Worm (Caenorhabditis elegans) whole organism, young adult: ENCODE results near the gene C40H1.7.

Source experiments
- D2030.7 ChIP-seq: fragments of 200-800 bp; sonication (Bioruptor generic); IDR thresholded peaks from 2 replicates; pipeline ENCODE4 v1.3.6; 2022; ENCODE audit warnings: missing genetic modification reagents, missing genetic modification characterization, missing compliant biosample characterization
- let-526 ChIP-seq: fragments of 200-800 bp; sonication (Bioruptor generic); IDR thresholded peaks from 2 replicates; pipeline ENCODE4 v1.3.6; 2022; ENCODE audit warnings: missing genetic modification reagents, missing genetic modification characterization, missing compliant biosample characterization
- unc-130 ChIP-seq: sonication (generic microtip); optimal IDR thresholded peaks from 2 replicates; lab custom pipeline; 2016; ENCODE audit warnings: missing genetic modification reagents, missing genetic modification characterization, missing compliant biosample characterization
- unc-62 ChIP-seq: fragments of 150-350 bp; optimal IDR thresholded peaks from 2 replicates; lab custom pipeline; 2014; ENCODE audit warnings: missing biosample characterization, missing genetic modification reagents, missing genetic modification characterization

DNA sequence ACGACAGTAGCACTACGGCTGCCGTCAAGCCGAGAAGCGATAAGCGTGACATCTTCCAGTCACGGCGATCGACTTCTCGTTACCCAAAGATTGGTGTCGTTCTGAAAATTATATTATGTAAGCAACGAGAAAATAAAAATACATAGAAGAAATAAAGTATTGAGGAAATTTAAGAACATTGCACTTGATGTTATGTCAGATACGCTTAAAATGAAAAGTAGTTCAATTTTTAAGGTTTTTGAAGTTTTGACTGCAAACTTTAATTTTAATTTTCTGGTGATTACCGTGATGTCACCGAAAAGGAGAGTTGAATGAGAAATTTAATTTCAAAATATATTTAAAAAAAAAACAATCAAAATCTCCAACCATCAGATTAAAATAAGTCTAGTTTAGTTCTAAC is 19.5 kb downstream of the C40H1.7 start, which contains the start of gene emb-9:
- no peak for TF ChIP-seq D2030.7 (GFP tag; lab: Robert Waterston, UW)
- TF ChIP-seq unc-62 = no peak
- TF ChIP-seq unc-130 (GFP tag; lab: Kevin White, UChicago) = no peak
- no peak for TF ChIP-seq let-526 (GFP tag; lab: Robert Waterston, UW)
